Worm (Caenorhabditis elegans) whole organism, L2 larva: ENCODE data around the gene K08D12.4.

ENCODE experiments used
- aly-2 ChIP-seq: fragments of 150-350 bp; optimal IDR thresholded peaks from 2 replicates; lab custom pipeline; 2014; ENCODE audit warnings: missing biosample characterization, missing genetic modification characterization
- blmp-1 ChIP-seq: sonication (generic microtip); optimal IDR thresholded peaks from 2 replicates; lab custom pipeline; 2017; ENCODE audit warnings: missing genetic modification characterization, mild to moderate bottlenecking, missing compliant biosample characterization, antibody characterized with exemption, moderate library complexity; ENCODE audit not compliant: insufficient read depth
- nhr-12 ChIP-seq: fragments of 150-350 bp; optimal IDR thresholded peaks from 2 replicates; lab custom pipeline; 2014; ENCODE audit warnings: missing biosample characterization, missing genetic modification characterization

DNA sequence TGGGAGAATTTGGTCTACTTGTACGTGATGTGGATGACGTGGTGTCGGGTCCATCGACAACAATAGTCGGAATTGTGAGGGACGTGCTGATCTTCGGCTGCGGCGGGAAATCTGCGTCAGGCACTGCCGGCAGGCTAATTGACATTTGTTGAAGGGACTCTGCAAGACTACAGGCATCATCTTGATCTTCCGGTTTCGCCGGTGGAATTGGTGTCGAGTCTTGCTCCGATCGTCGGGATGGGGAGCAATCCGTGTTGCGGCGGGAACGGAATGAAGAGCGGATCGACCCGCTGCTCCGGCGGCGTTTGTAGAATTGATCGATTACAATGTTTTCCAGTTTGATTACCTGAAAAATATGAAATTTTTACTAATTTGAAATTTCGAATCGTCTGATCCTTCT is 45.4 kb downstream of the K08D12.4 start:
- TF ChIP-seq aly-2 (no peak), blmp-1 (tag; lab: Kevin White, UChicago) (no peak), nhr-12 (no peak)
